Worm (Caenorhabditis elegans) whole organism, dauer: ENCODE data around the gene Y75B8A.31.
"Not testable (repeated sequence)": the region's sequence is repeated elsewhere in the genome, so short reads cannot be mapped to it uniquely, and the experiment has no call there.

Experiments used
- unc-62 ChIP-seq: sonication (generic microtip); optimal IDR thresholded peaks from 2 replicates; lab custom pipeline; 2017; ENCODE audit warnings: missing biosample characterization, missing genetic modification reagents, missing genetic modification characterization

The Y75B8A.31 gene

ce11 chrIII:12356588-12356987, 5.1 kb downstream of the Y75B8A.31 start:
- TF ChIP-seq unc-62, result no peak

ce11 chrIII:12358461-12358860, 7.0 kb downstream of the Y75B8A.31 start, which contains the start of gene Y75B8A.32:
Y75B8A.32 (minus strand) TSS chrIII:12358561.
- TF ChIP-seq unc-62, result no peak

- no peak for TF ChIP-seq unc-62
Observed at ce11 chrIII:12359265-12359664, 7.8 kb downstream of the Y75B8A.31 start, which contains the start of gene Y75B8A.34. Y75B8A.34 (plus strand) TSS chrIII:12359565.

ce11 chrIII:12366989-12367557, 15.6 kb downstream of the Y75B8A.31 start, which contains the start of gene Y75B8A.33:
Y75B8A.33 (minus strand) TSS chrIII:12367373.
- TF ChIP-seq unc-62, result no peak

ce11 chrIII:12367891-12368290, 16.4 kb downstream of the Y75B8A.31 start:
- no peak for TF ChIP-seq unc-62

- no peak for TF ChIP-seq unc-62
Observed at ce11 chrIII:12368462-12369306, 17.2 kb downstream of the Y75B8A.31 start, which contains the start of gene his-72. his-72 (minus strand) TSS chrIII:12369050.

- TF ChIP-seq unc-62, result no peak
Observed at ce11 chrIII:12369476-12369875, 18.0 kb downstream of the Y75B8A.31 start.

ce11 chrIII:12370011-12370506, 18.6 kb downstream of the Y75B8A.31 start, which contains the start of gene rpt-6:
rpt-6 (plus strand) TSS chrIII:12370456.
- TF ChIP-seq unc-62, result no peak

- no peak for TF ChIP-seq unc-62
Observed at ce11 chrIII:12372080-12373065, 20.9 kb downstream of the Y75B8A.31 start.

ce11 chrIII:12373306-12373705, 21.9 kb downstream of the Y75B8A.31 start:
- no peak for TF ChIP-seq unc-62

- TF ChIP-seq unc-62, result no peak
Observed at ce11 chrIII:12373807-12374266, 22.4 kb downstream of the Y75B8A.31 start, which contains the start of gene glrx-5. glrx-5 (minus strand) TSS chrIII:12373857.

- TF ChIP-seq unc-62, result no peak
Observed at ce11 chrIII:12375614-12376013, 24.2 kb downstream of the Y75B8A.31 start.

ce11 chrIII:12377198-12377662, 25.8 kb downstream of the Y75B8A.31 start, which contains the start of gene pph-4.2:
pph-4.2 (minus strand) TSS chrIII:12377248.
- TF ChIP-seq unc-62, result no peak

ce11 chrIII:12383709-12384108, 32.3 kb downstream of the Y75B8A.31 start, which contains the start of gene Y49E10.4:
Y49E10.4 (minus strand) TSS chrIII:12383809.
- TF ChIP-seq unc-62, result not testable (repeated sequence)

ce11 chrIII:12386597-12386996, 35.2 kb downstream of the Y75B8A.31 start, which contains the start of gene Y49E10.30:
Y49E10.30 (plus strand) TSS chrIII:12386897.
- TF ChIP-seq unc-62, result not testable (repeated sequence)

ce11 chrIII:12388106-12388505, 36.7 kb downstream of the Y75B8A.31 start:
- TF ChIP-seq unc-62, result no peak
